Worm (Caenorhabditis elegans) whole organism, midembryonic: ENCODE measurements around the gene clp-6.

Experiments used
- T22C8.4 ChIP-seq: fragments of 200-800 bp; sonication (Bioruptor generic); IDR thresholded peaks from 2 replicates; pipeline ENCODE4 v1.3.6; 2022; ENCODE audit warnings: missing genetic modification characterization, missing compliant biosample characterization
- cog-1 ChIP-seq: sonication (generic microtip); optimal IDR thresholded peaks from 2 replicates; lab custom pipeline; 2016; ENCODE audit warnings: missing genetic modification characterization, missing compliant biosample characterization
- flt-1 ChIP-seq: fragments of 200-800 bp; sonication (Bioruptor generic); IDR thresholded peaks from 2 replicates; pipeline ENCODE4 v1.3.6; 2022; ENCODE audit warnings: missing genetic modification characterization, missing compliant biosample characterization
- klf-2 ChIP-seq: fragments of 200-800 bp; sonication (Bioruptor generic); conservative IDR thresholded peaks from 2 replicates; pipeline ENCODE4 v1.3.6; 2022; ENCODE audit warnings: missing genetic modification reagents, missing genetic modification characterization, missing compliant biosample characterization
- med-1 ChIP-seq: sonication (generic microtip); optimal IDR thresholded peaks from 2 replicates; lab custom pipeline; 2017; ENCODE audit warnings: missing genetic modification characterization, mild to moderate bottlenecking, missing compliant biosample characterization, antibody characterized with exemption, missing genetic modification reagents; ENCODE audit not compliant: insufficient read depth
- ref-1 ChIP-seq: fragments of 200-800 bp; sonication (Bioruptor generic); conservative IDR thresholded peaks from 2 replicates; pipeline ENCODE4 v1.3.6; 2022; ENCODE audit warnings: missing genetic modification reagents, missing genetic modification characterization, missing compliant biosample characterization
- tab-1 ChIP-seq: fragments of 200-800 bp; sonication (Bioruptor generic); IDR thresholded peaks from 2 replicates; pipeline ENCODE4 v1.3.6; 2022; ENCODE audit warnings: missing genetic modification characterization, missing compliant biosample characterization
- ztf-23 ChIP-seq: fragments of 200-800 bp; sonication (Bioruptor generic); IDR thresholded peaks from 2 replicates; pipeline ENCODE4 v1.3.6; 2022; ENCODE audit warnings: missing genetic modification reagents, missing genetic modification characterization, missing compliant biosample characterization
- ztf-29 ChIP-seq: fragments of 200-800 bp; sonication (Bioruptor generic); IDR thresholded peaks from 2 replicates; pipeline ENCODE4 v1.3.6; 2022; ENCODE audit warnings: missing genetic modification reagents, missing genetic modification characterization, missing compliant biosample characterization

- TF ChIP-seq med-1 (GFP tag; lab: Kevin White, UChicago) = no peak
- TF ChIP-seq flt-1 (GFP tag; lab: Robert Waterston, UW) = no peak
- no peak for TF ChIP-seq klf-2 (GFP tag; lab: Robert Waterston, UW)
- no peak for TF ChIP-seq ztf-29
- TF ChIP-seq cog-1 (tag; lab: Kevin White, UChicago) = no peak
- no peak for TF ChIP-seq ref-1 (GFP tag; lab: Robert Waterston, UW)
- TF ChIP-seq T22C8.4 (GFP tag; lab: Robert Waterston, UW) = no peak
- TF ChIP-seq tab-1 (GFP tag; lab: Robert Waterston, UW) = no peak
- TF ChIP-seq ztf-23 (GFP tag; lab: Robert Waterston, UW) = no peak
These were observed 17.6 kb upstream of the clp-6 start for ce11 chrIV:1452480-1452879.
